Fruit fly (Drosophila melanogaster) whole organism, embryonic: ENCODE measurements around the gene Pgant8.

Experiments used
- Awh ChIP-seq: fragments of 200-800 bp; sonication (Bioruptor generic); IDR thresholded peaks from 2 replicates; pipeline ENCODE4, ENCODE4 v1.3.6; 2022; ENCODE audit warnings: missing biosample characterization, missing genetic modification characterization
- Blimp-1 ChIP-seq: fragments of 200-800 bp; sonication (Bioruptor generic); optimal IDR thresholded peaks from 3 replicates; lab custom pipeline; 2018; ENCODE audit warnings: missing biosample characterization, missing genetic modification characterization, mild to moderate bottlenecking, moderate library complexity, missing genetic modification reagents
- CG11504 ChIP-seq: fragments of 200-800 bp; sonication (Bioruptor generic); optimal IDR thresholded peaks from 3 replicates; lab custom pipeline; 2019; ENCODE audit warnings: missing biosample characterization, mild to moderate bottlenecking, missing genetic modification characterization, moderate library complexity
- CG12236 ChIP-seq: fragments of 200-800 bp; sonication (Bioruptor generic); optimal IDR thresholded peaks from 2 replicates; lab custom pipeline; 2016; ENCODE audit warnings: missing biosample characterization, missing genetic modification characterization
- CG13123 ChIP-seq: fragments of 200-800 bp; sonication (Bioruptor generic); optimal IDR thresholded peaks from 2 replicates; lab custom pipeline; 2016; ENCODE audit warnings: missing biosample characterization, missing genetic modification characterization
- CG13424 ChIP-seq: fragments of 200-800 bp; sonication (Bioruptor generic); optimal IDR thresholded peaks from 2 replicates; lab custom pipeline; 2019; ENCODE audit warnings: missing biosample characterization, mild to moderate bottlenecking, missing genetic modification characterization, moderate library complexity
- CG14014 ChIP-seq: fragments of 200-800 bp; sonication (Bioruptor generic); IDR thresholded peaks from 2 replicates; pipeline ENCODE4 v1.3.6; 2022; ENCODE audit warnings: missing biosample characterization, missing genetic modification characterization
- CG14860 ChIP-seq: fragments of 200-800 bp; sonication (Bioruptor generic); IDR thresholded peaks from 3 replicates; pipeline ENCODE4 v1.3.6; 2022; ENCODE audit warnings: missing biosample characterization, missing genetic modification characterization; ENCODE audit not compliant: partially characterized antibody
- CG15479 ChIP-seq: fragments of 200-800 bp; sonication (Bioruptor generic); optimal IDR thresholded peaks from 3 replicates; lab custom pipeline; 2019; ENCODE audit warnings: missing biosample characterization, mild to moderate bottlenecking, missing genetic modification characterization, moderate library complexity
- CG15696 ChIP-seq: fragments of 200-800 bp; sonication (Bioruptor generic); optimal IDR thresholded peaks from 2 replicates; lab custom pipeline; 2019; ENCODE audit warnings: missing biosample characterization, mild to moderate bottlenecking, missing genetic modification characterization, moderate library complexity
- CG17385 ChIP-seq: fragments of 200-800 bp; sonication (Bioruptor generic); optimal IDR thresholded peaks from 3 replicates; lab custom pipeline; 2018; ENCODE audit warnings: missing biosample characterization, mild to moderate bottlenecking, missing genetic modification characterization
- CG17912 ChIP-seq: fragments of 200-800 bp; sonication (Bioruptor generic); optimal IDR thresholded peaks from 2 replicates; lab custom pipeline; 2018; ENCODE audit warnings: missing biosample characterization, mild to moderate bottlenecking, missing genetic modification characterization
- CG1832 ChIP-seq: fragments of 200-800 bp; sonication (Bioruptor generic); optimal IDR thresholded peaks from 2 replicates; lab custom pipeline; 2017; ENCODE audit warnings: missing biosample characterization, mild to moderate bottlenecking, missing genetic modification characterization, inconsistent platforms
- CG2199 ChIP-seq: fragments of 200-800 bp; sonication (Bioruptor generic); IDR thresholded peaks from 3 replicates; pipeline ENCODE4 v1.3.6; 2022; ENCODE audit warnings: missing biosample characterization, missing genetic modification characterization
- CG2889 ChIP-seq: fragments of 200-800 bp; sonication (Bioruptor generic); IDR thresholded peaks from 3 replicates; pipeline ENCODE4 v1.3.6; 2022; ENCODE audit warnings: missing biosample characterization, missing genetic modification characterization
- CG3065 ChIP-seq: fragments of 200-800 bp; sonication (Bioruptor generic); optimal IDR thresholded peaks from 2 replicates; lab custom pipeline; 2016; ENCODE audit warnings: missing biosample characterization, missing genetic modification characterization
- CG3163 ChIP-seq: fragments of 200-800 bp; sonication (Bioruptor generic); optimal IDR thresholded peaks from 3 replicates; lab custom pipeline; 2016; ENCODE audit warnings: missing biosample characterization, missing genetic modification characterization
- CG32532 ChIP-seq: fragments of 200-800 bp; sonication (Bioruptor generic); IDR thresholded peaks from 2 replicates; pipeline ENCODE4 v1.3.6; 2022; ENCODE audit warnings: missing biosample characterization, missing genetic modification characterization
- CG33213 ChIP-seq: fragments of 200-800 bp; sonication (Bioruptor generic); optimal IDR thresholded peaks from 3 replicates; lab custom pipeline; 2016; ENCODE audit warnings: missing biosample characterization, missing genetic modification characterization
- CG3995 ChIP-seq: fragments of 200-800 bp; sonication (Bioruptor generic); optimal IDR thresholded peaks from 3 replicates; lab custom pipeline; 2016; ENCODE audit warnings: missing biosample characterization, missing genetic modification characterization
- CG6689 ChIP-seq: fragments of 200-800 bp; sonication (Bioruptor generic); IDR thresholded peaks from 2 replicates; pipeline ENCODE4 v1.3.6; 2022; ENCODE audit warnings: missing biosample characterization, missing genetic modification characterization
- CG8388 ChIP-seq: fragments of 200-800 bp; sonication (Bioruptor generic); optimal IDR thresholded peaks from 2 replicates; lab custom pipeline; 2019; ENCODE audit warnings: missing biosample characterization, mild to moderate bottlenecking, missing genetic modification characterization, moderate library complexity
- CG8478 ChIP-seq: fragments of >200 bp; optimal IDR thresholded peaks from 2 replicates; lab custom pipeline; 2018
- CG8765 ChIP-seq: fragments of 200-800 bp; sonication (Bioruptor generic); IDR thresholded peaks from 2 replicates; pipeline ENCODE4 v1.3.6; 2022; ENCODE audit warnings: missing biosample characterization, missing genetic modification characterization
- CG8944 ChIP-seq: fragments of 200-800 bp; sonication (Bioruptor generic); optimal IDR thresholded peaks from 3 replicates; lab custom pipeline; 2016; ENCODE audit warnings: missing biosample characterization, missing genetic modification characterization
- CHES-1-like ChIP-seq: fragments of 200-800 bp; sonication (Bioruptor generic); optimal IDR thresholded peaks from 2 replicates; lab custom pipeline; 2016; ENCODE audit warnings: missing biosample characterization, missing genetic modification characterization
- Deaf1 ChIP-seq: fragments of 200-800 bp; optimal IDR thresholded peaks from 3 replicates; lab custom pipeline; 2019; ENCODE audit warnings: missing biosample characterization, mild to moderate bottlenecking, missing genetic modification characterization, moderate library complexity
- Doc2 ChIP-seq: fragments of 200-800 bp; sonication (Bioruptor generic); IDR thresholded peaks from 2 replicates; pipeline ENCODE4 v1.3.6; 2022; ENCODE audit warnings: missing biosample characterization, missing genetic modification characterization
- Mes4 ChIP-seq: fragments of 200-800 bp; sonication (Bioruptor generic); optimal IDR thresholded peaks from 2 replicates; lab custom pipeline; 2016; ENCODE audit warnings: missing biosample characterization, missing genetic modification characterization
- Mrtf ChIP-seq: fragments of 200-800 bp; sonication (Bioruptor generic); IDR thresholded peaks from 3 replicates; pipeline ENCODE4 v1.3.6; 2022; ENCODE audit warnings: missing biosample characterization, missing genetic modification characterization
- Ptx1 ChIP-seq: fragments of 200-800 bp; sonication (Bioruptor generic); IDR thresholded peaks from 2 replicates; pipeline ENCODE4 v1.3.6; 2022; ENCODE audit warnings: missing biosample characterization, missing genetic modification characterization
- Tbp ChIP-seq: fragments of >200 bp; optimal IDR thresholded peaks from 2 replicates; lab custom pipeline; 2018; ENCODE audit warnings: missing biosample characterization, missing genetic modification characterization
- cad ChIP-seq: fragments of >200 bp; optimal IDR thresholded peaks from 2 replicates; lab custom pipeline; 2017; ENCODE audit warnings: missing biosample characterization, missing genetic modification characterization
- cg ChIP-seq: fragments of 200-800 bp; sonication (Bioruptor generic); optimal IDR thresholded peaks from 3 replicates; lab custom pipeline; 2019; ENCODE audit warnings: missing biosample characterization, mild to moderate bottlenecking, missing genetic modification characterization, moderate library complexity
- croc ChIP-seq: fragments of 200-800 bp; sonication (Bioruptor generic); conservative IDR thresholded peaks from 3 replicates; pipeline ENCODE4 v1.3.6; 2022; ENCODE audit warnings: missing biosample characterization, missing genetic modification characterization
- dati ChIP-seq: fragments of 200-800 bp; sonication (Bioruptor generic); IDR thresholded peaks from 2 replicates; pipeline ENCODE4 v1.3.6; 2022; ENCODE audit warnings: missing biosample characterization, missing genetic modification characterization
- esg ChIP-seq: fragments of 200-800 bp; sonication (Bioruptor generic); conservative IDR thresholded peaks from 2 replicates; pipeline ENCODE4 v1.3.6; 2022; ENCODE audit warnings: missing biosample characterization, missing genetic modification characterization
- h ChIP-seq: fragments of >200 bp; optimal IDR thresholded peaks from 2 replicates; lab custom pipeline; 2017
- hkb ChIP-seq, 2 experiments: fragments of 200-800 bp in 1 of 2; fragments of >200 bp in 1 of 2; sonication (Bioruptor generic) in 1 of 2; IDR thresholded peaks in 1 of 2; optimal IDR thresholded peaks in 1 of 2; 2 replicates each; pipeline versions ENCODE4 v1.3.6 to Lab custom; 2017 to 2022; ENCODE audit warnings: missing biosample characterization in 1 of 2, missing genetic modification characterization in 1 of 2
- hth ChIP-seq: fragments of >200 bp; optimal IDR thresholded peaks from 2 replicates; lab custom pipeline; 2017; ENCODE audit warnings: inconsistent platforms
- nau ChIP-seq: fragments of 200-800 bp; sonication (Bioruptor generic); optimal IDR thresholded peaks from 3 replicates; lab custom pipeline; 2017; ENCODE audit warnings: missing biosample characterization, mild to moderate bottlenecking, missing genetic modification characterization, missing genetic modification reagents
- nerfin-1 ChIP-seq: fragments of 200-800 bp; sonication (Bioruptor generic); optimal IDR thresholded peaks from 3 replicates; lab custom pipeline; 2019; ENCODE audit warnings: missing biosample characterization, mild to moderate bottlenecking, missing genetic modification characterization, moderate library complexity
- nerfin-2 ChIP-seq: fragments of 200-800 bp; sonication (Bioruptor generic); IDR thresholded peaks from 2 replicates; pipeline ENCODE4 v1.3.6; 2022; ENCODE audit warnings: missing biosample characterization, missing genetic modification characterization; ENCODE audit not compliant: partially characterized antibody
- otp ChIP-seq: fragments of 200-800 bp; sonication (Bioruptor generic); IDR thresholded peaks from 3 replicates; pipeline ENCODE4, ENCODE4 v1.3.6; 2022; ENCODE audit warnings: missing biosample characterization, missing genetic modification characterization
- pfk ChIP-seq: fragments of 200-800 bp; sonication (Bioruptor generic); optimal IDR thresholded peaks from 2 replicates; lab custom pipeline; 2018; ENCODE audit warnings: missing biosample characterization, mild to moderate bottlenecking, missing genetic modification characterization, moderate library complexity
- schlank ChIP-seq: fragments of 200-800 bp; sonication (Bioruptor generic); optimal IDR thresholded peaks from 2 replicates; lab custom pipeline; 2018; ENCODE audit warnings: missing biosample characterization, mild to moderate bottlenecking, missing genetic modification characterization
- sens-2 ChIP-seq: fragments of 200-800 bp; sonication (Bioruptor generic); IDR thresholded peaks from 2 replicates; pipeline ENCODE4 v1.3.6; 2022; ENCODE audit warnings: missing biosample characterization, missing genetic modification characterization
- stwl ChIP-seq: fragments of 200-800 bp; sonication (Bioruptor generic); optimal IDR thresholded peaks from 3 replicates; lab custom pipeline; 2018; ENCODE audit warnings: missing biosample characterization, mild to moderate bottlenecking, missing genetic modification characterization, moderate library complexity
- toy ChIP-seq: fragments of 200-800 bp; sonication (Bioruptor generic); IDR thresholded peaks from 2 replicates; pipeline ENCODE4 v1.3.6; 2022; ENCODE audit warnings: missing biosample characterization, missing genetic modification characterization
- trem ChIP-seq: fragments of 200-800 bp; optimal IDR thresholded peaks from 3 replicates; lab custom pipeline; 2019; ENCODE audit warnings: missing biosample characterization, mild to moderate bottlenecking, missing genetic modification characterization, moderate library complexity
- wek ChIP-seq: fragments of 200-800 bp; sonication (Bioruptor generic); optimal IDR thresholded peaks from 3 replicates; lab custom pipeline; 2018; ENCODE audit warnings: missing biosample characterization, mild to moderate bottlenecking, missing genetic modification characterization, moderate library complexity

Pgant8 gene

dm6 chr3L:15713932-15714492 is 30.3 kb downstream of the Pgant8 start (continued):
- TF ChIP-seq otp (peak; percentile 71; the same call in 2 of the 3 replicates), Awh (GFP tag; lab: Robert Waterston, UW) (peak; percentile 71), Tbp (GFP tag; lab: Kevin White, UChicago) (no peak), CG8478 (lab: Kevin White, UChicago) (no peak), CG33213 (peak; percentile 77), h (lab: Kevin White, UChicago) (no peak), CHES-1-like (GFP tag; lab: Kevin White, UChicago) (peak; percentile 70), hkb (optimal IDR thresholded peaks at IDR 0.05; lab: Kevin White, UChicago) (no peak), hkb (GFP tag; IDR thresholded peaks at IDR 0.05; lab: Robert Waterston, UW) (peak; percentile 80), nerfin-1 (tag; lab: Kevin White, UChicago) (peak; percentile 7), CG15696 (tag; lab: Kevin White, UChicago) (peak; percentile 69), Doc2 (no peak), CG13123 (GFP tag; lab: Kevin White, UChicago) (peak; percentile 74), trem (tag; lab: Kevin White, UChicago) (peak; percentile 6), nerfin-2 (no peak), CG8388 (GFP tag; lab: Kevin White, UChicago) (no peak), sens-2 (no peak), Ptx1 (GFP tag; lab: Robert Waterston, UW) (0 out of 2 replicates have a peak, but pooled peaks have one; percentile 20), Deaf1 (no peak), CG12236 (GFP tag; lab: Kevin White, UChicago) (peak; percentile 80), Blimp-1 (peak; percentile 65), CG14860 (no peak), Mes4 (GFP tag; lab: Kevin White, UChicago) (peak; percentile 58), CG6689 (GFP tag; lab: Robert Waterston, UW) (no peak), CG15479 (GFP tag; lab: Kevin White, UChicago) (peak; percentile 94), CG1832 (GFP tag; lab: Kevin White, UChicago) (no peak), croc (no peak), CG2889 (no peak), CG11504 (tag; lab: Kevin White, UChicago) (peak; percentile 37), CG14014 (GFP tag; lab: Robert Waterston, UW) (peak; percentile 47; the same call in 1 of the 2 replicates), toy (GFP tag; lab: Robert Waterston, UW) (no peak), pfk (GFP tag; lab: Kevin White, UChicago) (no peak), cad (GFP tag; lab: Kevin White, UChicago) (no peak), cg (GFP tag; lab: Kevin White, UChicago) (no peak), dati (GFP tag; lab: Robert Waterston, UW) (no peak), CG17385 (peak; percentile 22), CG2199 (GFP tag; lab: Robert Waterston, UW) (0 out of 3 replicates have a peak, but pooled peaks have one; percentile 29), CG3995 (GFP tag; lab: Kevin White, UChicago) (no peak), esg (GFP tag; lab: Robert Waterston, UW) (no peak), CG8765 (GFP tag; lab: Robert Waterston, UW) (no peak), CG8944 (peak; percentile 43), wek (GFP tag; lab: Kevin White, UChicago) (peak; percentile 65), CG3065 (GFP tag; lab: Kevin White, UChicago) (peak; percentile 32), stwl (tag; lab: Kevin White, UChicago) (no peak), CG32532 (no peak), CG17912 (GFP tag; lab: Kevin White, UChicago) (peak; percentile 7), CG3163 (GFP tag; lab: Kevin White, UChicago) (peak; percentile 30), nau (GFP tag; lab: Kevin White, UChicago) (peak; percentile 75), schlank (tag; lab: Kevin White, UChicago) (peak; percentile 57), CG13424 (tag; lab: Kevin White, UChicago) (peak; percentile 41), hth (lab: Kevin White, UChicago) (no peak), Mrtf (no peak)
